Fruit fly (Drosophila melanogaster) whole organism, embryonic: ENCODE data around the gene CG32625.
A peak's percentile ranks its signal among the peaks of the same experiment; 100 is the strongest.

ENCODE experiments used
- Blimp-1 ChIP-seq: fragments of 200-800 bp; sonication (Bioruptor generic); optimal IDR thresholded peaks from 3 replicates; lab custom pipeline; 2018; ENCODE audit warnings: missing biosample characterization, missing genetic modification characterization, mild to moderate bottlenecking, moderate library complexity, missing genetic modification reagents
- CG10543 ChIP-seq: fragments of 200-800 bp; sonication (Bioruptor generic); optimal IDR thresholded peaks from 3 replicates; lab custom pipeline; 2017; ENCODE audit warnings: missing biosample characterization, mild to moderate bottlenecking, missing genetic modification characterization, moderate library complexity
- CG13296 ChIP-seq: fragments of 200-800 bp; sonication (Bioruptor generic); optimal IDR thresholded peaks from 3 replicates; lab custom pipeline; 2018; ENCODE audit warnings: missing biosample characterization, mild to moderate bottlenecking, missing genetic modification characterization
- CG15696 ChIP-seq: fragments of 200-800 bp; sonication (Bioruptor generic); optimal IDR thresholded peaks from 2 replicates; lab custom pipeline; 2019; ENCODE audit warnings: missing biosample characterization, mild to moderate bottlenecking, missing genetic modification characterization, moderate library complexity
- CG2202 ChIP-seq: fragments of 200-800 bp; sonication (Bioruptor generic); optimal IDR thresholded peaks from 2 replicates; lab custom pipeline; 2018; ENCODE audit warnings: missing biosample characterization, mild to moderate bottlenecking, missing genetic modification characterization
- CG2712 ChIP-seq: fragments of 200-800 bp; optimal IDR thresholded peaks from 3 replicates; lab custom pipeline; 2019; ENCODE audit warnings: missing biosample characterization, mild to moderate bottlenecking, missing genetic modification characterization, moderate library complexity
- CG6689 ChIP-seq: fragments of 200-800 bp; sonication (Bioruptor generic); IDR thresholded peaks from 2 replicates; pipeline ENCODE4 v1.3.6; 2022; ENCODE audit warnings: missing biosample characterization, missing genetic modification characterization
- CG7271 ChIP-seq: fragments of 200-800 bp; sonication (Bioruptor generic); optimal IDR thresholded peaks from 2 replicates; lab custom pipeline; 2018; ENCODE audit warnings: missing biosample characterization, mild to moderate bottlenecking, missing genetic modification characterization, moderate library complexity
- CG9727 ChIP-seq: fragments of 200-800 bp; sonication (Bioruptor generic); optimal IDR thresholded peaks from 3 replicates; lab custom pipeline; 2017; ENCODE audit warnings: missing biosample characterization, mild to moderate bottlenecking, missing genetic modification characterization
- CG9817 ChIP-seq: fragments of 200-800 bp; sonication (Bioruptor generic); optimal IDR thresholded peaks from 2 replicates; lab custom pipeline; 2018; ENCODE audit warnings: missing biosample characterization, mild to moderate bottlenecking, missing genetic modification characterization, moderate library complexity
- CkIIα-i1 ChIP-seq: fragments of 200-800 bp; sonication (Bioruptor generic); IDR thresholded peaks from 2 replicates; pipeline ENCODE4 v1.3.6; 2022; ENCODE audit warnings: missing biosample characterization, missing genetic modification characterization
- Eip74EF ChIP-seq, 2 experiments: fragments of 200-800 bp in 1 of 2; fragments of >200 bp in 1 of 2; sonication (Bioruptor generic) in 1 of 2; optimal IDR thresholded peaks; 2 replicates each; lab custom pipeline; 2017 to 2019; ENCODE audit warnings: missing biosample characterization in 2 of 2, missing genetic modification characterization in 2 of 2, mild to moderate bottlenecking in 1 of 2, moderate library complexity in 1 of 2
- GATAe ChIP-seq: fragments of 200-800 bp; sonication (Bioruptor generic); conservative IDR thresholded peaks from 2 replicates; pipeline ENCODE4 v1.3.6; 2022; ENCODE audit warnings: missing biosample characterization, missing genetic modification characterization
- HLH4C ChIP-seq: fragments of 200-800 bp; sonication (Bioruptor generic); IDR thresholded peaks from 3 replicates; pipeline ENCODE4 v1.3.6; 2022; ENCODE audit warnings: missing biosample characterization, missing genetic modification characterization; ENCODE audit not compliant: partially characterized antibody
- HLHmδ ChIP-seq: fragments of 200-800 bp; sonication (Bioruptor generic); optimal IDR thresholded peaks from 2 replicates; lab custom pipeline; 2018; ENCODE audit warnings: missing biosample characterization, mild to moderate bottlenecking, missing genetic modification characterization, moderate library complexity
- Hey ChIP-seq: fragments of 200-800 bp; sonication (Bioruptor generic); optimal IDR thresholded peaks from 3 replicates; lab custom pipeline; 2018; ENCODE audit warnings: missing biosample characterization, mild to moderate bottlenecking, missing genetic modification characterization
- Hmr ChIP-seq: fragments of 200-800 bp; sonication (Bioruptor generic); optimal IDR thresholded peaks from 3 replicates; lab custom pipeline; 2017; ENCODE audit warnings: mild to moderate bottlenecking, missing biosample characterization, missing genetic modification reagents, missing genetic modification characterization
- Hr78 ChIP-seq, 2 experiments: fragments of 200-800 bp in 1 of 2; fragments of >200 bp in 1 of 2; sonication (Bioruptor generic) in 1 of 2; optimal IDR thresholded peaks; 2 replicates each; lab custom pipeline; 2017 to 2019; ENCODE audit warnings: missing biosample characterization in 2 of 2, missing genetic modification characterization in 2 of 2, mild to moderate bottlenecking in 1 of 2, moderate library complexity in 1 of 2
- Lim3 ChIP-seq: fragments of 200-800 bp; sonication (Bioruptor generic); IDR thresholded peaks from 2 replicates; pipeline ENCODE4 v1.3.6; 2022; ENCODE audit warnings: missing biosample characterization, missing genetic modification characterization
- MTF-1 ChIP-seq: fragments of 200-800 bp; sonication (Bioruptor generic); optimal IDR thresholded peaks from 2 replicates; lab custom pipeline; 2018; ENCODE audit warnings: missing biosample characterization, mild to moderate bottlenecking, missing genetic modification characterization, borderline replicate concordance
- Nf-YA ChIP-seq: fragments of 200-800 bp; sonication (Bioruptor generic); IDR thresholded peaks from 2 replicates; pipeline ENCODE4 v1.3.6; 2022; ENCODE audit warnings: missing biosample characterization, missing genetic modification characterization
- Nf-YB ChIP-seq: fragments of 200-800 bp; sonication (Bioruptor generic); optimal IDR thresholded peaks from 3 replicates; lab custom pipeline; 2019; ENCODE audit warnings: missing biosample characterization, mild to moderate bottlenecking, missing genetic modification characterization, moderate library complexity
- Rfx ChIP-seq: fragments of 200-800 bp; sonication (Bioruptor generic); IDR thresholded peaks from 2 replicates; pipeline ENCODE4 v1.3.6; 2022; ENCODE audit warnings: missing biosample characterization, missing genetic modification characterization
- Tbp ChIP-seq: fragments of >200 bp; optimal IDR thresholded peaks from 2 replicates; lab custom pipeline; 2018; ENCODE audit warnings: missing biosample characterization, missing genetic modification characterization
- Usf ChIP-seq: fragments of 200-800 bp; sonication (Bioruptor generic); optimal IDR thresholded peaks from 2 replicates; lab custom pipeline; 2017; ENCODE audit warnings: missing genotype, missing biosample characterization, missing genetic modification characterization
- bsh ChIP-seq, 2 experiments: fragments of 200-800 bp; sonication (Bioruptor generic); optimal IDR thresholded peaks; 2 replicates each; lab custom pipeline; 2017 to 2018; ENCODE audit warnings: mild to moderate bottlenecking in 2 of 2, missing biosample characterization in 2 of 2, missing genetic modification characterization in 2 of 2, moderate library complexity in 1 of 2
- cato ChIP-seq: fragments of 200-800 bp; sonication (Bioruptor generic); optimal IDR thresholded peaks from 2 replicates; lab custom pipeline; 2016; ENCODE audit warnings: missing biosample characterization, missing genetic modification characterization, borderline replicate concordance
- caup ChIP-seq: fragments of 200-800 bp; sonication (Bioruptor generic); optimal IDR thresholded peaks from 3 replicates; lab custom pipeline; 2017; ENCODE audit warnings: missing biosample characterization, mild to moderate bottlenecking, missing genetic modification characterization, moderate library complexity; ENCODE audit not compliant: severe bottlenecking
- cg ChIP-seq: fragments of 200-800 bp; sonication (Bioruptor generic); optimal IDR thresholded peaks from 3 replicates; lab custom pipeline; 2019; ENCODE audit warnings: missing biosample characterization, mild to moderate bottlenecking, missing genetic modification characterization, moderate library complexity
- dmrt11E ChIP-seq: fragments of 200-800 bp; sonication (Bioruptor generic); optimal IDR thresholded peaks from 3 replicates; lab custom pipeline; 2018; ENCODE audit warnings: missing biosample characterization, mild to moderate bottlenecking, missing genetic modification characterization, moderate library complexity
- dysf ChIP-seq: fragments of 200-800 bp; sonication (Bioruptor generic); IDR thresholded peaks from 3 replicates; pipeline ENCODE4 v1.3.6; 2022; ENCODE audit warnings: missing biosample characterization, missing genetic modification characterization
- en ChIP-seq: fragments of 200-800 bp; sonication (Bioruptor generic); optimal IDR thresholded peaks from 2 replicates; lab custom pipeline; 2016; ENCODE audit warnings: missing biosample characterization, missing genetic modification characterization
- gcm ChIP-seq: fragments of 200-800 bp; sonication (Bioruptor generic); optimal IDR thresholded peaks from 2 replicates; lab custom pipeline; 2019; ENCODE audit warnings: missing biosample characterization, mild to moderate bottlenecking, missing genetic modification characterization, moderate library complexity
- gro ChIP-seq: fragments of 200-800 bp; sonication (Bioruptor generic); optimal IDR thresholded peaks from 2 replicates; lab custom pipeline; 2016; ENCODE audit warnings: missing biosample characterization, missing genetic modification characterization
- gsb ChIP-seq: fragments of 200-800 bp; sonication (Bioruptor generic); IDR thresholded peaks from 2 replicates; pipeline ENCODE4 v1.3.6; 2022; ENCODE audit warnings: missing biosample characterization, missing genetic modification characterization
- gsb-n ChIP-seq: fragments of 200-800 bp; sonication (Bioruptor generic); optimal IDR thresholded peaks from 3 replicates; lab custom pipeline; 2018; ENCODE audit warnings: missing biosample characterization, mild to moderate bottlenecking, missing genetic modification characterization
- her ChIP-seq: fragments of 200-800 bp; sonication (Bioruptor generic); optimal IDR thresholded peaks from 2 replicates; lab custom pipeline; 2016; ENCODE audit warnings: missing biosample characterization, missing genetic modification characterization
- insv ChIP-seq, 2 experiments: fragments of 200-800 bp; sonication (Bioruptor generic); optimal IDR thresholded peaks; 3 replicates each; lab custom pipeline; 2016 to 2018; ENCODE audit warnings: missing biosample characterization in 2 of 2, missing genetic modification characterization in 2 of 2
- inv ChIP-seq: fragments of 200-800 bp; sonication (Bioruptor generic); IDR thresholded peaks from 2 replicates; pipeline ENCODE4 v1.3.6; 2022; ENCODE audit warnings: missing biosample characterization, missing genetic modification characterization; ENCODE audit not compliant: partially characterized antibody
- jigr1 ChIP-seq: fragments of 200-800 bp; sonication (Bioruptor generic); IDR thresholded peaks from 3 replicates; pipeline ENCODE4 v1.3.6; 2022; ENCODE audit warnings: missing biosample characterization, missing genetic modification characterization
- lov ChIP-seq, 2 experiments: fragments of 200-800 bp in 1 of 2; fragments of >200 bp in 1 of 2; sonication (Bioruptor generic) in 1 of 2; IDR thresholded peaks in 1 of 2; optimal IDR thresholded peaks in 1 of 2; 2 replicates in 1 of 2; 3 replicates in 1 of 2; pipeline versions ENCODE4 v1.3.6 to Lab custom; 2017 to 2022; ENCODE audit warnings: missing biosample characterization in 1 of 2, missing genetic modification characterization in 1 of 2
- row ChIP-seq: fragments of 200-800 bp; sonication (Bioruptor generic); IDR thresholded peaks from 3 replicates; pipeline ENCODE4 v1.3.6; 2022; ENCODE audit warnings: missing biosample characterization, missing genetic modification characterization
- salm ChIP-seq: fragments of 200-800 bp; sonication (Bioruptor generic); optimal IDR thresholded peaks from 2 replicates; lab custom pipeline; 2018; ENCODE audit warnings: missing biosample characterization, mild to moderate bottlenecking, missing genetic modification characterization
- tna ChIP-seq: fragments of 200-800 bp; sonication (Bioruptor generic); IDR thresholded peaks from 2 replicates; pipeline ENCODE4 v1.3.6; 2022; ENCODE audit warnings: missing biosample characterization, missing genetic modification characterization; ENCODE audit not compliant: partially characterized antibody
- wek ChIP-seq: fragments of 200-800 bp; sonication (Bioruptor generic); optimal IDR thresholded peaks from 3 replicates; lab custom pipeline; 2018; ENCODE audit warnings: missing biosample characterization, mild to moderate bottlenecking, missing genetic modification characterization, moderate library complexity
- wor ChIP-seq: fragments of 200-800 bp; sonication (Bioruptor generic); IDR thresholded peaks from 2 replicates; pipeline ENCODE4 v1.3.6; 2022; ENCODE audit warnings: missing biosample characterization, missing genetic modification characterization
- z ChIP-seq: fragments of 200-800 bp; sonication (Bioruptor generic); IDR thresholded peaks from 3 replicates; pipeline ENCODE4 v1.3.6; 2022; ENCODE audit warnings: missing biosample characterization, missing genetic modification characterization

Gene CG32625

DNA sequence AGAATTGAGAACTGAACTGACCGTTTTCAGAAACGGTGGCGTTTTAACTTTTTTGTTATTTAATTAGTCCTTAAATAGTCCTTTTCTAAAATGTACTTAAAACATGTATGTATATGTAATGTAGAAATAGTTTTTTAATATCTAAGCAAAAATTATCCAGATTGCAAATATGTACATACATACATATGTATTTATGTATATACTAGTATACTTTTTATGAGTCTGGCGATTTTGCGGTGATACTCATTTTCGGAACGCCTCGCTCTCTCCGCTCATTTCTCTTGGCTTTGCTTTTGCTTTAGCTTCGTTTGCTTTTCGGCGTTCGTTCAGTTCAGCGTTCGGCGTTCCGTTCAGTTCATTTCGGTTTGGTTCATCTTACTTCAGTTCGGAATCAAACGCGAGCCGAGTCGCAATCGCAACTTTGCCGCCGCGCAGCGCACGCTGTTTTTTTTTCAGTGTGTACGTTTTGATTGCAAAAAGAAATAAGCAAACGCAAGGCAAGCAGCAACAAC is 5.8 kb upstream of the CG32625 start, which contains the start of gene rdgB (continued):
- no peak for TF ChIP-seq Nf-YA (GFP tag; lab: Robert Waterston, UW)
- TF ChIP-seq CG15696 (tag; lab: Kevin White, UChicago), result peak; percentile 35
- TF ChIP-seq en (GFP tag; lab: Kevin White, UChicago), result no peak
- TF ChIP-seq Hey, result no peak
- no peak for TF ChIP-seq Tbp
- no peak for TF ChIP-seq z (GFP tag; lab: Robert Waterston, UW)
- TF ChIP-seq Nf-YB, result peak; percentile 56
- TF ChIP-seq CG7271, result no peak
- TF ChIP-seq wor, result peak; percentile 67
- peak; percentile 81 for TF ChIP-seq caup
- TF ChIP-seq CG2202 (tag; lab: Kevin White, UChicago), result no peak
- peak; percentile 83 for TF ChIP-seq Hmr
- TF ChIP-seq Rfx (GFP tag; lab: Robert Waterston, UW), result peak; percentile 83
- peak in 1 of 2 experiments; percentile 78 for TF ChIP-seq bsh (GFP tag; optimal IDR thresholded peaks at IDR 0.05; lab: Kevin White, UChicago)
- peak; percentile 69 for TF ChIP-seq gsb-n (tag; lab: Kevin White, UChicago)
- peak; percentile 89 for TF ChIP-seq CG10543
- TF ChIP-seq Hr78 (GFP tag; optimal IDR thresholded peaks at IDR 0.05; lab: Kevin White, UChicago), result no peak
- TF ChIP-seq gro (GFP tag; lab: Kevin White, UChicago), result peak; percentile 23
- TF ChIP-seq gcm, result peak; percentile 68
- peak; percentile 20 for TF ChIP-seq cato (GFP tag; lab: Kevin White, UChicago)
- TF ChIP-seq dysf (GFP tag; lab: Robert Waterston, UW), result peak; percentile 83
- peak; percentile 7 for TF ChIP-seq MTF-1 (GFP tag; lab: Kevin White, UChicago)
- peak; percentile 53 for TF ChIP-seq Usf (GFP tag; lab: Kevin White, UChicago)
- TF ChIP-seq CG2712 (tag; lab: Kevin White, UChicago), result peak; percentile 85
- no peak for TF ChIP-seq wek
- no peak for TF ChIP-seq inv (GFP tag; lab: Robert Waterston, UW)
- TF ChIP-seq HLH4C (GFP tag; lab: Robert Waterston, UW), result no peak
- TF ChIP-seq CG13296 (GFP tag; lab: Kevin White, UChicago), result peak; percentile 84
- TF ChIP-seq her (GFP tag; lab: Kevin White, UChicago), result no peak
- TF ChIP-seq Lim3 (GFP tag; lab: Robert Waterston, UW), result no peak
- no peak for TF ChIP-seq GATAe (GFP tag; lab: Robert Waterston, UW)
- TF ChIP-seq salm (tag; lab: Kevin White, UChicago), result peak; percentile 55
- TF ChIP-seq CG6689 (GFP tag; lab: Robert Waterston, UW), result peak; percentile 80
- TF ChIP-seq tna (GFP tag; lab: Robert Waterston, UW), result no peak
- peak; percentile 50 for TF ChIP-seq dmrt11E (tag; lab: Kevin White, UChicago)
- TF ChIP-seq CG9727, result peak; percentile 75
- TF ChIP-seq Blimp-1, result peak; percentile 77
- peak; percentile 47; the same call in 1 of the 3 replicates for TF ChIP-seq jigr1 (GFP tag; lab: Robert Waterston, UW)
- TF ChIP-seq cg (GFP tag; lab: Kevin White, UChicago), result no peak
- TF ChIP-seq lov (optimal IDR thresholded peaks at IDR 0.05; lab: Kevin White, UChicago), result no peak
- no peak for TF ChIP-seq lov (GFP tag; IDR thresholded peaks at IDR 0.05; lab: Robert Waterston, UW)
- peak in 1 of 2 experiments; percentile 39 for TF ChIP-seq insv (GFP tag; optimal IDR thresholded peaks at IDR 0.05; lab: Kevin White, UChicago)
- peak; percentile 95 for TF ChIP-seq row (GFP tag; lab: Robert Waterston, UW)
- TF ChIP-seq CG9817 (tag; lab: Kevin White, UChicago), result peak; percentile 70
- TF ChIP-seq HLHmδ (GFP tag; lab: Kevin White, UChicago), result no peak
- TF ChIP-seq Eip74EF (GFP tag; optimal IDR thresholded peaks at IDR 0.05; lab: Kevin White, UChicago), result peak in 1 of 2 experiments; percentile 69
- no peak for TF ChIP-seq gsb
- TF ChIP-seq CkIIα-i1 (GFP tag; lab: Robert Waterston, UW), result no peak
